Fruit fly (Drosophila melanogaster) whole organism, embryonic: Measurements from ENCODE around the gene CG8312.

ENCODE experiments used
- Asciz ChIP-seq: fragments of 200-800 bp; sonication (Bioruptor generic); optimal IDR thresholded peaks from 2 replicates; lab custom pipeline; 2017; ENCODE audit warnings: missing biosample characterization, mild to moderate bottlenecking, missing genetic modification characterization, missing genetic modification reagents
- Atf6 ChIP-seq: fragments of 200-800 bp; sonication (Bioruptor generic); IDR thresholded peaks from 2 replicates; pipeline ENCODE4 v1.3.6; 2022; ENCODE audit warnings: missing biosample characterization, missing genetic modification characterization
- B-H2 ChIP-seq: fragments of 200-800 bp; sonication (Bioruptor generic); optimal IDR thresholded peaks from 2 replicates; lab custom pipeline; 2018; ENCODE audit warnings: missing biosample characterization, mild to moderate bottlenecking, missing genetic modification characterization
- CG10959 ChIP-seq: fragments of 200-800 bp; sonication (Bioruptor generic); IDR thresholded peaks from 2 replicates; pipeline ENCODE4 v1.3.6; 2022; ENCODE audit warnings: missing biosample characterization, missing genetic modification characterization
- CG11723 ChIP-seq: fragments of 200-800 bp; sonication (Bioruptor generic); optimal IDR thresholded peaks from 2 replicates; lab custom pipeline; 2017; ENCODE audit warnings: missing biosample characterization, mild to moderate bottlenecking, missing genetic modification characterization
- CG12219 ChIP-seq: fragments of 200-800 bp; sonication (Bioruptor generic); optimal IDR thresholded peaks from 3 replicates; lab custom pipeline; 2018; ENCODE audit warnings: missing biosample characterization, mild to moderate bottlenecking, missing genetic modification characterization
- CG13894 ChIP-seq: fragments of 200-800 bp; sonication (Bioruptor generic); optimal IDR thresholded peaks from 3 replicates; lab custom pipeline; 2018; ENCODE audit warnings: missing biosample characterization, mild to moderate bottlenecking, missing genetic modification characterization, moderate library complexity
- CG14965 ChIP-seq: fragments of 200-800 bp; sonication (Bioruptor generic); optimal IDR thresholded peaks from 2 replicates; lab custom pipeline; 2016; ENCODE audit warnings: missing biosample characterization, missing genetic modification characterization, borderline replicate concordance
- CG15696 ChIP-seq: fragments of 200-800 bp; sonication (Bioruptor generic); optimal IDR thresholded peaks from 2 replicates; lab custom pipeline; 2019; ENCODE audit warnings: missing biosample characterization, mild to moderate bottlenecking, missing genetic modification characterization, moderate library complexity
- CG17568 ChIP-seq: fragments of 200-800 bp; sonication (Bioruptor generic); optimal IDR thresholded peaks from 2 replicates; lab custom pipeline; 2018; ENCODE audit warnings: missing biosample characterization, mild to moderate bottlenecking, missing genetic modification characterization, moderate library complexity
- CG17612 ChIP-seq: fragments of 200-800 bp; sonication (Bioruptor generic); IDR thresholded peaks from 2 replicates; pipeline ENCODE4 v1.3.6; 2022; ENCODE audit warnings: missing biosample characterization, missing genetic modification characterization
- CG2678 ChIP-seq: fragments of 200-800 bp; sonication (Bioruptor generic); optimal IDR thresholded peaks from 3 replicates; lab custom pipeline; 2019; ENCODE audit warnings: missing biosample characterization, mild to moderate bottlenecking, missing genetic modification characterization, moderate library complexity
- CG2712 ChIP-seq: fragments of 200-800 bp; optimal IDR thresholded peaks from 3 replicates; lab custom pipeline; 2019; ENCODE audit warnings: missing biosample characterization, mild to moderate bottlenecking, missing genetic modification characterization, moderate library complexity
- CG30020 ChIP-seq: fragments of 200-800 bp; optimal IDR thresholded peaks from 2 replicates; lab custom pipeline; 2019; ENCODE audit warnings: missing biosample characterization, mild to moderate bottlenecking, missing genetic modification characterization, moderate library complexity
- CG3838 ChIP-seq: fragments of 200-800 bp; sonication (Bioruptor generic); optimal IDR thresholded peaks from 3 replicates; lab custom pipeline; 2016; ENCODE audit warnings: missing biosample characterization, missing genetic modification characterization
- CG4328 ChIP-seq: fragments of 200-800 bp; sonication (Bioruptor generic); optimal IDR thresholded peaks from 3 replicates; lab custom pipeline; 2017; ENCODE audit warnings: missing biosample characterization, missing genetic modification reagents, missing genetic modification characterization
- CG7556 ChIP-seq: fragments of 200-800 bp; sonication (Bioruptor generic); optimal IDR thresholded peaks from 2 replicates; lab custom pipeline; 2017; ENCODE audit warnings: missing biosample characterization, mild to moderate bottlenecking, missing genetic modification characterization
- CG8765 ChIP-seq: fragments of 200-800 bp; sonication (Bioruptor generic); IDR thresholded peaks from 2 replicates; pipeline ENCODE4 v1.3.6; 2022; ENCODE audit warnings: missing biosample characterization, missing genetic modification characterization
- Dfd ChIP-seq, 2 experiments: fragments of >200 bp; optimal IDR thresholded peaks; 2 replicates each; lab custom pipeline; 2017; ENCODE audit warnings: missing biosample characterization in 2 of 2, missing genetic modification characterization in 2 of 2
- Gug ChIP-seq: fragments of 200-800 bp; sonication (Bioruptor generic); IDR thresholded peaks from 4 replicates; pipeline ENCODE4 v1.3.6; 2022; ENCODE audit warnings: missing biosample characterization, missing genetic modification characterization
- HLH3B ChIP-seq: fragments of 200-800 bp; sonication (Bioruptor generic); IDR thresholded peaks from 2 replicates; pipeline ENCODE4 v1.3.6; 2022; ENCODE audit warnings: missing biosample characterization, missing genetic modification characterization
- Hr51 ChIP-seq, 2 experiments: fragments of 200-800 bp; sonication (Bioruptor generic); optimal IDR thresholded peaks; 2 replicates in 1 of 2; 3 replicates in 1 of 2; lab custom pipeline; 2016 to 2018; ENCODE audit warnings: missing biosample characterization in 2 of 2, missing genetic modification characterization in 2 of 2, mild to moderate bottlenecking in 1 of 2, moderate library complexity in 1 of 2
- Lpt ChIP-seq: fragments of >200 bp; optimal IDR thresholded peaks from 2 replicates; lab custom pipeline; 2018; ENCODE audit warnings: missing biosample characterization, missing genetic modification characterization
- Mad ChIP-seq: fragments of 200-800 bp; sonication (Bioruptor generic); optimal IDR thresholded peaks from 2 replicates; lab custom pipeline; 2016; ENCODE audit warnings: missing biosample characterization, missing genetic modification characterization
- Max ChIP-seq: fragments of 200-800 bp; sonication (Bioruptor generic); optimal IDR thresholded peaks from 2 replicates; lab custom pipeline; 2016; ENCODE audit warnings: missing biosample characterization, mild to moderate bottlenecking, missing genetic modification characterization
- NC2α ChIP-seq: fragments of 200-800 bp; sonication (Bioruptor generic); optimal IDR thresholded peaks from 2 replicates; lab custom pipeline; 2016; ENCODE audit warnings: missing biosample characterization, missing genetic modification characterization
- Rfx ChIP-seq: fragments of 200-800 bp; sonication (Bioruptor generic); IDR thresholded peaks from 2 replicates; pipeline ENCODE4 v1.3.6; 2022; ENCODE audit warnings: missing biosample characterization, missing genetic modification characterization
- Sin3A ChIP-seq: fragments of >200 bp; optimal IDR thresholded peaks from 2 replicates; lab custom pipeline; 2018
- Sox100B ChIP-seq: fragments of 200-800 bp; sonication (Bioruptor generic); optimal IDR thresholded peaks from 3 replicates; lab custom pipeline; 2018; ENCODE audit warnings: missing biosample characterization, mild to moderate bottlenecking, missing genetic modification characterization
- Ssrp ChIP-seq: fragments of 200-800 bp; sonication (Bioruptor generic); optimal IDR thresholded peaks from 2 replicates; lab custom pipeline; 2018; ENCODE audit warnings: missing biosample characterization, mild to moderate bottlenecking, missing genetic modification characterization, moderate library complexity
- ab ChIP-seq: fragments of 200-800 bp; sonication (Bioruptor generic); optimal IDR thresholded peaks from 2 replicates; lab custom pipeline; 2016; ENCODE audit warnings: missing biosample characterization, missing genetic modification characterization
- ato ChIP-seq: fragments of 200-800 bp; sonication (Bioruptor generic); IDR thresholded peaks from 2 replicates; pipeline ENCODE4 v1.3.6; 2022; ENCODE audit warnings: missing biosample characterization, missing genetic modification characterization; ENCODE audit not compliant: partially characterized antibody
- bbx ChIP-seq: fragments of 200-800 bp; sonication (Bioruptor generic); IDR thresholded peaks from 2 replicates; pipeline ENCODE4 v1.3.6; 2022; ENCODE audit warnings: missing biosample characterization, missing genetic modification characterization; ENCODE audit not compliant: partially characterized antibody
- cad ChIP-seq: fragments of >200 bp; optimal IDR thresholded peaks from 2 replicates; lab custom pipeline; 2017; ENCODE audit warnings: missing biosample characterization, missing genetic modification characterization
- caup ChIP-seq: fragments of 200-800 bp; sonication (Bioruptor generic); optimal IDR thresholded peaks from 3 replicates; lab custom pipeline; 2017; ENCODE audit warnings: missing biosample characterization, mild to moderate bottlenecking, missing genetic modification characterization, moderate library complexity; ENCODE audit not compliant: severe bottlenecking
- da ChIP-seq: fragments of 200-800 bp; sonication (Bioruptor generic); optimal IDR thresholded peaks from 2 replicates; lab custom pipeline; 2016; ENCODE audit warnings: missing biosample characterization, missing genetic modification characterization
- dmrt11E ChIP-seq: fragments of 200-800 bp; sonication (Bioruptor generic); optimal IDR thresholded peaks from 3 replicates; lab custom pipeline; 2018; ENCODE audit warnings: missing biosample characterization, mild to moderate bottlenecking, missing genetic modification characterization, moderate library complexity
- gcm2 ChIP-seq: fragments of 200-800 bp; sonication (Bioruptor generic); optimal IDR thresholded peaks from 2 replicates; lab custom pipeline; 2016; ENCODE audit warnings: missing biosample characterization, missing genetic modification characterization
- h ChIP-seq: fragments of >200 bp; optimal IDR thresholded peaks from 2 replicates; lab custom pipeline; 2017
- jing ChIP-seq: fragments of 200-800 bp; sonication (Bioruptor generic); optimal IDR thresholded peaks from 2 replicates; lab custom pipeline; 2018; ENCODE audit warnings: missing biosample characterization, mild to moderate bottlenecking, missing genetic modification characterization
- kah ChIP-seq: fragments of 200-800 bp; sonication (Bioruptor generic); optimal IDR thresholded peaks from 2 replicates; lab custom pipeline; 2018; ENCODE audit warnings: missing biosample characterization, mild to moderate bottlenecking, missing genetic modification characterization
- lola ChIP-seq, 3 experiments: fragments of >200 bp in 2 of 3; fragments of 200-800 bp in 1 of 3; sonication (Bioruptor generic) in 1 of 3; optimal IDR thresholded peaks; 2 replicates each; lab custom pipeline; 2017 to 2019; ENCODE audit warnings: missing biosample characterization in 3 of 3, missing genetic modification characterization in 3 of 3, mild to moderate bottlenecking in 1 of 3, moderate library complexity in 1 of 3
- mld ChIP-seq: fragments of 200-800 bp; sonication (Bioruptor generic); IDR thresholded peaks from 3 replicates; pipeline ENCODE4 v1.3.6; 2022; ENCODE audit warnings: missing biosample characterization, missing genetic modification characterization; ENCODE audit not compliant: partially characterized antibody
- phol ChIP-seq: fragments of 200-800 bp; sonication (Bioruptor generic); optimal IDR thresholded peaks from 3 replicates; lab custom pipeline; 2018; ENCODE audit warnings: missing biosample characterization, mild to moderate bottlenecking, missing genetic modification characterization, moderate library complexity
- prd ChIP-seq, 3 experiments: fragments of >200 bp in 2 of 3; fragments of 200-800 bp in 1 of 3; sonication (Bioruptor generic) in 1 of 3; optimal IDR thresholded peaks in 2 of 3; IDR thresholded peaks in 1 of 3; 2 replicates in 2 of 3; 3 replicates in 1 of 3; pipeline versions ENCODE4 v1.3.6 to Lab custom; 2017 to 2022; ENCODE audit warnings: missing biosample characterization in 1 of 3, missing genetic modification characterization in 1 of 3
- sens ChIP-seq: fragments of 200-800 bp; sonication (Bioruptor generic); peaks from one replicate; lab custom pipeline; 2016; ENCODE audit warnings: missing biosample characterization, missing genetic modification characterization
- stwl ChIP-seq: fragments of 200-800 bp; sonication (Bioruptor generic); optimal IDR thresholded peaks from 3 replicates; lab custom pipeline; 2018; ENCODE audit warnings: missing biosample characterization, mild to moderate bottlenecking, missing genetic modification characterization, moderate library complexity
- tin ChIP-seq: fragments of 200-800 bp; sonication (Bioruptor generic); optimal IDR thresholded peaks from 3 replicates; lab custom pipeline; 2016; ENCODE audit warnings: missing biosample characterization, missing genetic modification characterization
- usp ChIP-seq: fragments of >200 bp; optimal IDR thresholded peaks from 2 replicates; lab custom pipeline; 2017; ENCODE audit warnings: missing biosample characterization, missing genetic modification characterization
- vnd ChIP-seq: fragments of 200-800 bp; sonication (Bioruptor generic); IDR thresholded peaks from 3 replicates; pipeline ENCODE4 v1.3.6; 2022; ENCODE audit warnings: missing biosample characterization, missing genetic modification characterization; ENCODE audit not compliant: partially characterized antibody
- wdn ChIP-seq: fragments of 200-800 bp; sonication (Bioruptor generic); IDR thresholded peaks from 2 replicates; pipeline ENCODE4 v1.3.6; 2022; ENCODE audit warnings: missing biosample characterization, missing genetic modification characterization

The CG8312 gene

dm6 chr3R:9630633-9631095 lies 39.6 kb downstream of the CG8312 start, which contains the start of gene Calr (continued):
- TF ChIP-seq bbx (GFP tag; lab: Robert Waterston, UW): no peak
- peak; percentile 61 for TF ChIP-seq CG30020
- no peak for TF ChIP-seq Dfd (GFP tag; optimal IDR thresholded peaks at IDR 0.05; lab: Kevin White, UChicago)
- peak; percentile 66 for TF ChIP-seq caup (GFP tag; lab: Kevin White, UChicago)
- peak; percentile 55 for TF ChIP-seq CG13894 (tag; lab: Kevin White, UChicago)
- no peak for TF ChIP-seq CG15696 (tag; lab: Kevin White, UChicago)
- no peak for TF ChIP-seq CG11723
- TF ChIP-seq CG2678 (tag; lab: Kevin White, UChicago): no peak
- TF ChIP-seq CG17612 (GFP tag; lab: Robert Waterston, UW): no peak
- peak; percentile 12 for TF ChIP-seq jing
- no peak for TF ChIP-seq ato
- no peak for TF ChIP-seq Rfx (GFP tag; lab: Robert Waterston, UW)
- no peak for TF ChIP-seq CG8765
- peak; percentile 43 for TF ChIP-seq gcm2 (GFP tag; lab: Kevin White, UChicago)
- TF ChIP-seq prd (optimal IDR thresholded peaks at IDR 0.05; lab: Kevin White, UChicago): no peak
- TF ChIP-seq prd (GFP tag; IDR thresholded peaks at IDR 0.05; lab: Robert Waterston, UW): no peak
- no peak for TF ChIP-seq HLH3B (GFP tag; lab: Robert Waterston, UW)
- TF ChIP-seq B-H2: peak; percentile 79
- TF ChIP-seq dmrt11E: peak; percentile 27
- peak; percentile 18 for TF ChIP-seq NC2α (GFP tag; lab: Kevin White, UChicago)
- no peak for TF ChIP-seq CG7556 (GFP tag; lab: Kevin White, UChicago)
- peak; percentile 68 for TF ChIP-seq kah (GFP tag; lab: Kevin White, UChicago)
- TF ChIP-seq sens (GFP tag; lab: Kevin White, UChicago): peak; percentile 88
- no peak for TF ChIP-seq Hr51 (GFP tag; optimal IDR thresholded peaks at IDR 0.05; lab: Kevin White, UChicago)
- peak; percentile 54 for TF ChIP-seq phol (tag; lab: Kevin White, UChicago)
- TF ChIP-seq usp (GFP tag; lab: Kevin White, UChicago): no peak
- TF ChIP-seq CG14965 (GFP tag; lab: Kevin White, UChicago): no peak
- no peak for TF ChIP-seq Ssrp (tag; lab: Kevin White, UChicago)
- TF ChIP-seq vnd: no peak
- no peak for TF ChIP-seq CG17568 (GFP tag; lab: Kevin White, UChicago)
- no peak for TF ChIP-seq mld (GFP tag; lab: Robert Waterston, UW)
- TF ChIP-seq Mad (GFP tag; lab: Kevin White, UChicago): no peak
- no peak for TF ChIP-seq da (GFP tag; lab: Kevin White, UChicago)
- no peak for TF ChIP-seq Lpt (GFP tag; lab: Kevin White, UChicago)
- peak; percentile 89 for TF ChIP-seq cad
- no peak for TF ChIP-seq CG10959 (GFP tag; lab: Robert Waterston, UW)
- TF ChIP-seq ab (GFP tag; lab: Kevin White, UChicago): peak; percentile 53
- TF ChIP-seq Sin3A (lab: Kevin White, UChicago): peak; percentile 11
- TF ChIP-seq Sox100B (GFP tag; lab: Kevin White, UChicago): no peak
- no peak for TF ChIP-seq lola (GFP tag; optimal IDR thresholded peaks at IDR 0.05; lab: Kevin White, UChicago)
- peak; percentile 97 for TF ChIP-seq stwl (tag; lab: Kevin White, UChicago)
- peak; percentile 31 for TF ChIP-seq CG4328 (GFP tag; lab: Kevin White, UChicago)
- peak; percentile 39 for TF ChIP-seq CG12219
- TF ChIP-seq tin (GFP tag; lab: Kevin White, UChicago): peak; percentile 21
- no peak for TF ChIP-seq Gug
- TF ChIP-seq CG3838 (GFP tag; lab: Kevin White, UChicago): no peak
- peak; percentile 34 for TF ChIP-seq Max
- TF ChIP-seq CG2712 (tag; lab: Kevin White, UChicago): peak; percentile 53
- no peak for TF ChIP-seq h (lab: Kevin White, UChicago)
- TF ChIP-seq wdn (GFP tag; lab: Robert Waterston, UW): no peak
- no peak for TF ChIP-seq Atf6 (GFP tag; lab: Robert Waterston, UW)
- TF ChIP-seq Asciz (GFP tag; lab: Kevin White, UChicago): no peak
